Worm (Caenorhabditis elegans) whole organism, mixed stage, embryonic: ENCODE data around the gene H40L08.2.

Experiments used
- blmp-1 ChIP-seq: fragments of 150-350 bp; optimal IDR thresholded peaks from 2 replicates; lab custom pipeline; 2014; ENCODE audit warnings: missing biosample characterization, missing genetic modification characterization
- ces-1 ChIP-seq: fragments of 150-350 bp; optimal IDR thresholded peaks from 2 replicates; lab custom pipeline; 2014; ENCODE audit warnings: missing biosample characterization, missing genetic modification reagents, missing genetic modification characterization
- drap-1 ChIP-seq: fragments of 200-800 bp; sonication (Bioruptor generic); optimal IDR thresholded peaks from 3 replicates; lab custom pipeline; 2018; ENCODE audit warnings: mild to moderate bottlenecking, missing genetic modification characterization, missing compliant biosample characterization
- elt-1 ChIP-seq: sonication (generic microtip); optimal IDR thresholded peaks from 2 replicates; lab custom pipeline; 2017; ENCODE audit warnings: missing genetic modification characterization, mild to moderate bottlenecking, missing compliant biosample characterization, antibody characterized with exemption, moderate library complexity, borderline replicate concordance; ENCODE audit not compliant: insufficient read depth
- elt-3 ChIP-seq: fragments of 150-350 bp; optimal IDR thresholded peaks from 2 replicates; lab custom pipeline; 2014; ENCODE audit warnings: missing biosample characterization, missing genetic modification characterization
- mab-5 ChIP-seq: fragments of 150-350 bp; optimal IDR thresholded peaks from 2 replicates; lab custom pipeline; 2014; ENCODE audit warnings: missing biosample characterization, missing genetic modification characterization
- nhr-237 ChIP-seq: fragments of 150-350 bp; optimal IDR thresholded peaks from 2 replicates; lab custom pipeline; 2014; ENCODE audit warnings: missing biosample characterization, missing genetic modification characterization
- nhr-76 ChIP-seq: sonication (generic microtip); optimal IDR thresholded peaks from 2 replicates; lab custom pipeline; 2017; ENCODE audit warnings: missing biosample characterization, missing genetic modification characterization
- pha-4 ChIP-seq: fragments of 150-350 bp; optimal IDR thresholded peaks from 2 replicates; lab custom pipeline; 2018; ENCODE audit warnings: missing biosample characterization, missing genetic modification reagents, missing genetic modification characterization
- unc-62 ChIP-seq: fragments of 150-350 bp; optimal IDR thresholded peaks from 2 replicates; lab custom pipeline; 2014; ENCODE audit warnings: missing biosample characterization, missing genetic modification reagents, missing genetic modification characterization

DNA sequence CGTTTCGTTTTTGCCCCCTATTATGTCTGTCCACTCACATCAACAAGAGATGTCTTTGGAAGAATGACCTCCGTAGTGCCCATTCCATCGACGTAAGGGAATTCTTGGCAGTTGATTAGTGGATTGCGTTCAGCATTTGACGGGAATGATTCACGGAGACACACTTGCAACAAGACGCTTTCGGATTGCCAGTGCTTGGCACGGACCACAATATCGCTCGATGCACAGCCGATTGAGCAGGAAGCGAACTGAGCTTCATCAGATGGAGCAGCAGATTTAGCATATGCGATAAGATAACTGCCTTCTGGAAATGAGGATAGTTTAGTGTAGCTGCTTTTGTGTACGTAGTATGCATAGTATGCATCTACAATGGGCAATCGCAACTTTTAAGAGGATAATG is 25.9 kb upstream of the H40L08.2 start:
- TF ChIP-seq blmp-1 (tag; lab: Kevin White, UChicago) = no peak
- no peak for TF ChIP-seq ces-1
- no peak for TF ChIP-seq drap-1
- TF ChIP-seq unc-62 (GFP tag; lab: Kevin White, UChicago) = no peak
- TF ChIP-seq elt-1 = no peak
- no peak for TF ChIP-seq nhr-237 (tag; lab: Kevin White, UChicago)
- no peak for TF ChIP-seq mab-5 (tag; lab: Kevin White, UChicago)
- TF ChIP-seq nhr-76 (tag; lab: Kevin White, UChicago) = no peak
- no peak for TF ChIP-seq elt-3 (tag; lab: Kevin White, UChicago)
- no peak for TF ChIP-seq pha-4 (tag; lab: Kevin White, UChicago)
